Fruit fly (Drosophila melanogaster): ENCODE results near the gene CrebA.

CrebA gene

DNA sequence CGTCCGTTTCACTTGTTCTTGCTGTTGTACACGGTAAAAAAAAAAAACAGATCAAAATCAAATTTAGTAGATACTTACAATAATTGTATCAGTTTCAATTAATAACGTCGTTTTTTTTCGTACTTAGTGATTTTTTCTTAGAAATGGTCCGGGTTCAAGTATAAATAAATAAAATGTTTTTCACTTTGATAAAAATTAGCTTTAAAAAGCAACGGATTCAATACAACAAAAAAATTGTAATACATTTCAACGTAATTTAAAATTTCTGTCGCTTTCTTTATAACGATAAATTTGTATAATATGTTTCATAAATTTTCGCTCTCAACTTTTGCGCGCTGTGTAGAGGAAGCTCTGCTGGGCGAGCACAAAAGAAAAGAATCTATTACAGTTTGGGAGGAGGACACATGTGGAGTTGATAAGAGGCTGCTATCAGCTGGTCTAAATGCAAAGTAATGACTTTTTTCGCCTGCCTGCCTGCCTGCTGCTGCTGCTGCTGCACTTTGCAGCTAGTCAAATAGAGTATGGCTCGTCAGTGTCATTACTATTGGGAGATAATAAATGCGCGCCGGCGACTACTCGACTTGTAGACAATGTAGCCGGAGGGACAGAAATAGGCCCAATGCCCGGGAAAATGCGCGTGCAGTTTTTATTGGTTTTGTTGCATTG is 2.9 kb downstream of the CrebA start (continued):
- TF ChIP-seq Pdp1 (GFP tag; optimal IDR thresholded peaks at IDR 0.05) (peak in 1 of 2 experiments; percentile 32), CG5245 (GFP tag; optimal IDR thresholded peaks at IDR 0.05) (peak; percentile 45), shn (GFP tag; optimal IDR thresholded peaks at IDR 0.05) (peak; percentile 49), B-H2 (GFP tag; optimal IDR thresholded peaks at IDR 0.05) (no peak), Sox102F (GFP tag; optimal IDR thresholded peaks at IDR 0.05) (peak; percentile 83), zf30C (GFP tag; optimal IDR thresholded peaks at IDR 0.05) (peak; percentile 44), Aef1 (GFP tag; IDR thresholded peaks at IDR 0.05) (0 out of 3 replicates have a peak, but pooled peaks have one; percentile 10), CG3163 (GFP tag; optimal IDR thresholded peaks at IDR 0.05) (no peak), CG11695 (GFP tag; IDR thresholded peaks at IDR 0.05) (peak; percentile 73; the same call in 2 of the 3 replicates), unc-4 (GFP tag; IDR thresholded peaks at IDR 0.05; ENCODE audit: partially characterized antibody) (no peak), CG18599 (GFP tag; optimal IDR thresholded peaks at IDR 0.05) (peak; percentile 58), scrt (GFP tag; optimal IDR thresholded peaks at IDR 0.05) (peak; percentile 49), CG33213 (GFP tag; optimal IDR thresholded peaks at IDR 0.05) (peak; percentile 7)

- TF ChIP-seq zen (tag; optimal IDR thresholded peaks at IDR 0.05) (no peak), ap (GFP tag; IDR thresholded peaks at IDR 0.05) (no peak), exex (tag; optimal IDR thresholded peaks at IDR 0.05) (peak; percentile 88), Max (GFP tag; optimal IDR thresholded peaks at IDR 0.05) (no peak), CG2678 (tag; optimal IDR thresholded peaks at IDR 0.05) (no peak), CG2712 (tag; optimal IDR thresholded peaks at IDR 0.05) (peak; percentile 6), sr (GFP tag; IDR thresholded peaks at IDR 0.05) (no peak), CG6654 (GFP tag; optimal IDR thresholded peaks at IDR 0.05) (no peak), CG33557 (GFP tag; optimal IDR thresholded peaks at IDR 0.05) (no peak), lmd (GFP tag; IDR thresholded peaks at IDR 0.05) (no peak), Sin3A (optimal IDR thresholded peaks at IDR 0.05) (no peak), shn (GFP tag; optimal IDR thresholded peaks at IDR 0.05) (no peak), Asciz (GFP tag; optimal IDR thresholded peaks at IDR 0.05) (no peak), CG2889 (GFP tag; IDR thresholded peaks at IDR 0.05) (no peak), bsh (GFP tag; optimal IDR thresholded peaks at IDR 0.05) (no peak), grn (GFP tag; optimal IDR thresholded peaks at IDR 0.05) (peak; percentile 86), lab (GFP tag; optimal IDR thresholded peaks at IDR 0.05) (peak; percentile 2), Hr39 (optimal IDR thresholded peaks at IDR 0.05) (no peak), CG1233 (GFP tag; optimal IDR thresholded peaks at IDR 0.05) (no peak), tgo (GFP tag; IDR thresholded peaks at IDR 0.05) (no peak), CG13296 (GFP tag; optimal IDR thresholded peaks at IDR 0.05) (no peak), CG11085 (GFP tag; IDR thresholded peaks at IDR 0.05) (no peak), CG8944 (GFP tag; optimal IDR thresholded peaks at IDR 0.05) (no peak), CG11696 (GFP tag; IDR thresholded peaks at IDR 0.05) (no peak), zen2 (GFP tag; IDR thresholded peaks at IDR 0.05; ENCODE audit: partially characterized antibody) (no peak), CG3995 (GFP tag; optimal IDR thresholded peaks at IDR 0.05) (no peak), luna (GFP tag; optimal IDR thresholded peaks at IDR 0.05) (no peak), usp (GFP tag; optimal IDR thresholded peaks at IDR 0.05) (no peak), gro (GFP tag; optimal IDR thresholded peaks at IDR 0.05) (no peak), her (GFP tag; optimal IDR thresholded peaks at IDR 0.05) (no peak), D19A (tag; optimal IDR thresholded peaks at IDR 0.05) (peak; percentile 72), sc (optimal IDR thresholded peaks at IDR 0.05) (no peak), sc (GFP tag; optimal IDR thresholded peaks at IDR 0.05) (no peak), wor (GFP tag; IDR thresholded peaks at IDR 0.05) (no peak), Bgb (GFP tag; IDR thresholded peaks at IDR 0.05; ENCODE audit: partially characterized antibody) (no peak), Meics (GFP tag; optimal IDR thresholded peaks at IDR 0.05) (no peak)
Measured at dm6 chr3L:15538582-15539490, 3.6 kb downstream of the CrebA start.

Data from whole organism, embryonic.